Worm (Caenorhabditis elegans): ENCODE data around the gene ZK262.9.

Gene ZK262.9

DNA sequence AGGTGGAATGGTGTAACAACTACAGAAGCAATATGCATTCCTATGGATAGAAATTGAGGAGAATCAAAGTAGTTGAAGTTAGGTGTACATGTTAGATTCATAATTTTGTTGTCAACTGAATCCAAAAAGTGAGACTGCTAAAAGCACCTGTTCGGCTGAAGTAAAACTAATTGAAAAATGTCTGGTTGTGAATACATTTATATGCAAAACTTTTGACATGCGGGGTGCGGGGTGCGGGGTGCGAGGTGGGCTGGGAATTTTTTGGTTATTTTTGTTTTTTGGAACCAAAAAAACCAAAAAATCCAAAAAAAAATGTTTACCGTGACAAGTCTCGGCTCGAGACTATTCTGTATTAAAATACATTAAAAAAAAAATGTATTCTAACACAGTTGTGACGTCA lies 29.4 kb upstream of the ZK262.9 start, which contains the start of gene srh-207:
Gene srh-207, minus strand, starts transcription at position 101 of the 400 bp plus-strand sequence.
- no peak for TF ChIP-seq ceh-43 (GFP tag; optimal IDR thresholded peaks at IDR 0.05)
- TF ChIP-seq cnd-1 (tag; optimal IDR thresholded peaks at IDR 0.05): no peak
- TF ChIP-seq nhr-12 (tag; optimal IDR thresholded peaks at IDR 0.05): no peak
- TF ChIP-seq pha-4 (tag; optimal IDR thresholded peaks at IDR 0.05): no peak
- TF ChIP-seq hlh-1 (tag; optimal IDR thresholded peaks at IDR 0.05): no peak
- no peak for TF ChIP-seq nhr-2 (tag; optimal IDR thresholded peaks at IDR 0.05)
- no peak for TF ChIP-seq nhr-237 (tag; optimal IDR thresholded peaks at IDR 0.05)
- no peak for TF ChIP-seq ceh-83 (GFP tag; optimal IDR thresholded peaks at IDR 0.05)
- no peak for TF ChIP-seq ham-2 (GFP tag; optimal IDR thresholded peaks at IDR 0.05)
- no peak for TF ChIP-seq bed-3 (GFP tag; optimal IDR thresholded peaks at IDR 0.05)
- TF ChIP-seq unc-62 (GFP tag; optimal IDR thresholded peaks at IDR 0.05): no peak
- no peak for TF ChIP-seq flh-1 (GFP tag; optimal IDR thresholded peaks at IDR 0.05)
- TF ChIP-seq blmp-1 (tag; optimal IDR thresholded peaks at IDR 0.05): no peak

- TF ChIP-seq nhr-28 (tag; optimal IDR thresholded peaks at IDR 0.05): no peak
These were observed 27.2 kb upstream of the ZK262.9 start for ce11 chrV:18412351-18412750.

ce11 chrV:18412887-18413286 lies 26.7 kb upstream of the ZK262.9 start, which contains the start of gene ZK262.2:
Gene ZK262.2, minus strand, starts transcription at chrV:18412987.
- TF ChIP-seq ceh-43 (GFP tag; optimal IDR thresholded peaks at IDR 0.05): no peak
- TF ChIP-seq snpc-4 (tag; optimal IDR thresholded peaks at IDR 0.05): no peak
- TF ChIP-seq ceh-83 (GFP tag; optimal IDR thresholded peaks at IDR 0.05): no peak

DNA sequence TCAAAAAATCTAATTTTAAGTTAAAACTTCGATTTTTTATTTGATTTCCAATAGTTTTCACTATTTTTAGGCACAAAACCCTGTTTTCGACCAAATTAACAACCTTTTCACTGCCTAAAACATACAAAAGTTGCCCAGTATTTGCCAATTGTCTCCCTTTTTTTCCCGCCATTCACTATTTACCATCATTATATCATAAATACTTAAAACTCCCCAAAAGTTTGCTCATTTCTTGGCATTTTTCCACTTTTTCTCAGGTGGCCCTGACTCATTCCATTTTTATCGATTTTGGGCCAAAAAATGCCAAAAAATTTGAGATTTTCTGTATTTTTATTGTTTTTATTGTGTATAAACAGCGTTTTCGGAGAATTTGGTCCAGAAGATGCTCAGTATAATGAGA lies 25.5 kb upstream of the ZK262.9 start, which contains the start of gene txt-8:
Gene txt-8, plus strand, starts transcription at position 301 of the 400 bp plus-strand sequence.
- TF ChIP-seq nhr-12 (tag; optimal IDR thresholded peaks at IDR 0.05) (no peak), ham-2 (GFP tag; optimal IDR thresholded peaks at IDR 0.05) (no peak), mep-1 (tag; optimal IDR thresholded peaks at IDR 0.05) (no peak), hlh-1 (tag; optimal IDR thresholded peaks at IDR 0.05) (no peak), nhr-2 (tag; optimal IDR thresholded peaks at IDR 0.05) (no peak), elt-1 (tag; optimal IDR thresholded peaks at IDR 0.05; ENCODE audit: borderline replicate concordance, insufficient read depth) (no peak), unc-62 (GFP tag; optimal IDR thresholded peaks at IDR 0.05) (no peak), lin-13 (tag; optimal IDR thresholded peaks at IDR 0.05) (no peak), nhr-28 (tag; optimal IDR thresholded peaks at IDR 0.05) (no peak), ceh-83 (GFP tag; optimal IDR thresholded peaks at IDR 0.05) (no peak), M03D4.4 (tag; optimal IDR thresholded peaks at IDR 0.05) (no peak), lsy-2 (tag; optimal IDR thresholded peaks at IDR 0.05) (no peak)

DNA sequence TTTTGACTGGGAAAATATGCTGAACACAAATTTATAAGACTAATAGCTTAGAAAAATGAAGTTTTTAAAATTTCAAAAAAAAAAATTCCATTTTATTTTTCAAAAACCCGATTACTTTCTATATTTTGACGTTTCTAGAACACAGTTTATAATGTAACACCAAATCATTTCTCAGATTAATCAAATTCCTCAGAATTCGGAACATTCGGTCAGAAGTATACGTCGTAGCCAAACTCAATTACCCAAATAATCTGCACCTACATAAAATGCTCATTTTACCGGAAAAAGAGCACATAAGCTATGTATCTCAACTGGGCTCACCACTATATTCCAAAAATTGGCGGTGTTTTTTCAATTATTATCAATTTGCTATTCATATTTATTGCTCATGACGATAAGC lies 18.8 kb upstream of the ZK262.9 start, which contains the start of gene srj-26:
Gene srj-26, plus strand, starts transcription at position 301 of the 400 bp plus-strand sequence.
- TF ChIP-seq elt-1 (tag; optimal IDR thresholded peaks at IDR 0.05; ENCODE audit: borderline replicate concordance, insufficient read depth): no peak
- no peak for TF ChIP-seq M03D4.4 (tag; optimal IDR thresholded peaks at IDR 0.05)
- no peak for TF ChIP-seq nhr-12 (tag; optimal IDR thresholded peaks at IDR 0.05)
- TF ChIP-seq bed-3 (GFP tag; optimal IDR thresholded peaks at IDR 0.05): no peak
- TF ChIP-seq ham-2 (GFP tag; optimal IDR thresholded peaks at IDR 0.05): no peak
- TF ChIP-seq lsy-2 (tag; optimal IDR thresholded peaks at IDR 0.05): no peak
- no peak for TF ChIP-seq elt-3 (tag; optimal IDR thresholded peaks at IDR 0.05)
- TF ChIP-seq ceh-39 (tag; optimal IDR thresholded peaks at IDR 0.05): no peak
- no peak for TF ChIP-seq blmp-1 (tag; optimal IDR thresholded peaks at IDR 0.05)
- TF ChIP-seq cnd-1 (tag; optimal IDR thresholded peaks at IDR 0.05): no peak
- TF ChIP-seq nhr-28 (tag; optimal IDR thresholded peaks at IDR 0.05): no peak
- TF ChIP-seq unc-120 (tag; optimal IDR thresholded peaks at IDR 0.05; ENCODE audit: poor library complexity, severe bottlenecking): no peak
- no peak for TF ChIP-seq tbx-8 (GFP tag; optimal IDR thresholded peaks at IDR 0.05)

DNA sequence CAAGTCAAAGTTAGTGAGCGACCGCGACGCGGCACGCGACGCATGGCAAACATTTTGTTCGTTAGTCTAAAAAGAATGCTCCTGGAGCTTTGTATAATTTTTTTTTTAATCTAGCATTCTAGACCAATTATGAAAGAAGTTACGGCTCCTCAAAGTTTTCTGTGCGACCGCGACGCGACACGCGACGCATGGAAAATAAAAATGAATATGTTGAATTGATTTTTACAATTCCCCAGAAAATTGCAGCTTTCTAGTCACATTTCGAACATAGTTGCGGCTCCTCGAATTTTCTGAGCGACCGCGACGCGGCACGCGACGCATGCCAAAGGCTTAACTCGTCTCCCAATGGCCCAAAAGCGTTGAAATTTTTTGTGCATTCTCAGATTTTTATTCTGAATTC lies 15.1 kb upstream of the ZK262.9 start, which contains the start of gene ZK262.4:
Gene ZK262.4, minus strand, starts transcription at position 101 of the 400 bp plus-strand sequence.
- TF ChIP-seq lin-13 (tag; optimal IDR thresholded peaks at IDR 0.05): no peak
- no peak for TF ChIP-seq sem-2 (GFP tag; optimal IDR thresholded peaks at IDR 0.05)
- TF ChIP-seq mls-2 (tag; optimal IDR thresholded peaks at IDR 0.05): no peak
- TF ChIP-seq unc-39 (tag; optimal IDR thresholded peaks at IDR 0.05): no peak
- TF ChIP-seq ceh-83 (GFP tag; optimal IDR thresholded peaks at IDR 0.05): no peak
- TF ChIP-seq ces-1 (GFP tag; optimal IDR thresholded peaks at IDR 0.05): no peak
- no peak for TF ChIP-seq M03D4.4 (tag; optimal IDR thresholded peaks at IDR 0.05)
- no peak for TF ChIP-seq ztf-11 (tag; optimal IDR thresholded peaks at IDR 0.05)
- no peak for TF ChIP-seq flh-1 (GFP tag; optimal IDR thresholded peaks at IDR 0.05)
- TF ChIP-seq mep-1 (tag; optimal IDR thresholded peaks at IDR 0.05): no peak
- TF ChIP-seq lin-32 (GFP tag; optimal IDR thresholded peaks at IDR 0.05): no peak
- TF ChIP-seq nhr-12 (tag; optimal IDR thresholded peaks at IDR 0.05): no peak
- TF ChIP-seq nhr-2 (tag; optimal IDR thresholded peaks at IDR 0.05): no peak
- TF ChIP-seq snpc-4 (tag; optimal IDR thresholded peaks at IDR 0.05): no peak

Measured in whole organism, mixed stage, embryonic.